Fruit fly (Drosophila melanogaster): ENCODE results near the gene rg.

rg gene

DNA sequence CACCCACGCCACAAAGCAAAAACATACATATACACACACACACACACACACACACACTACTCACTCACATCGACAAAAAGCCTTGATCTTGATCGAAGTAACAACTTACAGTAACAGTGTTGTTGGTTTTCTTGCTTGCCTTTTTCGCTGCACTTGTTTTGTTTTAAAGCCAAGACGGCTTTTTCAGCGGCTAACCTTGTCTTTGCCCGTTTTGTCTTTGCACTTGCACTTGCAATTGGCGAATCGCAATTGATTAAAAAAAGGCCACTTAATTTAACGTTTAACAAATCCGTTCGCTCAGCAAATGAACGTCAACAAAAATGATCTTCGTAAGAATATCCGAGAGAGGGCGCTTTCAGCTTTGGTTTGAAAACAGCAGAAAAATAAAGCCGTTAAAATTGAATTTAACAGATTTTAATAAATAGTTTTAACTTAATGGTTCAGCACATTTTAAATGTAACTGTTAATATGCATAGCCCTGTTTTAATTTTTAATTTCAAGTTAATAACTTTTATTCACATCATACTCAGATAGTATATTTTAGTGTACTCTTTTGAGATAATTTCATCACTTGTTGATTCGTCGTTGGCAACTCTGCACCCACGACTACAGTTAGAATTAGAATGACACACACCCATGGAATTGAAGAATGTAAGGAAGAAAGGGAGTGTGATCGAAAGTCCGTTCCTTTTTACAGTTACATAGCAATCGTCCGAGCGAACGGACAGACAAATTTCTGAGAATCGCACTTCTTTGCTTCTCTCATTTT lies 21.8 kb upstream of the rg start:
- TF ChIP-seq Vsx2 (GFP tag; optimal IDR thresholded peaks at IDR 0.05; ENCODE audit: partially characterized antibody), result no peak
- TF ChIP-seq fru (GFP tag; optimal IDR thresholded peaks at IDR 0.05), result peak; percentile 75

DNA sequence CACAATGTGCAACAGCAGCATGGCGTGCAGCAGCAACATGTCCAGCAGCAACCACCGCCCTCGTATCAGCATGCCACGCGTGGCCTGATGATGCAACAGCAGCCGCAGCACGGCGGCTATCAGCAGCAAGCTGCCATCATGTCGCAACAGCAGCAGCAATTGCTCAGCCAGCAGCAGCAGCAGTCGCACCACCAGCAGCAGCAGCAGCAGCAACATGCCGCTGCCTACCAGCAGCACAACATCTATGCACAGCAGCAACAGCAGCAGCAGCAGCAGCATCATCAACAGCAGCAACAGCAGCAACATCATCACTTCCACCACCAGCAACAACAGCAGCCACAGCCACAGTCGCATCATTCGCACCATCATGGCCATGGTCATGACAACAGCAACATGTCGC lies 18.9 kb upstream of the rg start:
- peak; percentile 84 for TF ChIP-seq Dfd (GFP tag; optimal IDR thresholded peaks at IDR 0.05)
- TF ChIP-seq CG32264 (GFP tag; optimal IDR thresholded peaks at IDR 0.05), result no peak
- TF ChIP-seq Dif (GFP tag; optimal IDR thresholded peaks at IDR 0.05; ENCODE audit: partially characterized antibody), result no peak
- no peak for TF ChIP-seq lola (GFP tag; optimal IDR thresholded peaks at IDR 0.05)

DNA sequence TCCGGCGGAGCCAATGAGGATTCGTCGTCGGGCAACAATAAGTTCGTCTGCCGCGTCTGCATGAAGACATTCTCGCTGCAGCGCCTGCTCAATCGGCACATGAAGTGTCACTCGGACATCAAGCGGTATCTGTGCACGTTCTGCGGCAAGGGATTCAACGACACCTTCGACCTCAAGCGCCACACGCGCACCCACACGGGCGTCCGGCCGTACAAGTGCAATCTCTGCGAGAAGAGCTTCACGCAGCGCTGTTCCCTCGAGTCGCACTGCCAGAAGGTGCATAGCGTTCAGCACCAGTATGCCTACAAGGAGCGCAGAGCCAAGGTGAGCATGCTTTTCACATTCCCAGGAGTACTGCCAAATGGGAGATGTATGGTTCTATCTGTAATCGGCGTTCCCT lies 17.1 kb upstream of the rg start:
- no peak for TF ChIP-seq N (GFP tag; optimal IDR thresholded peaks at IDR 0.05)
- TF ChIP-seq Vsx2 (GFP tag; optimal IDR thresholded peaks at IDR 0.05; ENCODE audit: partially characterized antibody), result no peak
- no peak for TF ChIP-seq Hr78 (GFP tag; optimal IDR thresholded peaks at IDR 0.05)
- TF ChIP-seq dmrt93B (GFP tag; optimal IDR thresholded peaks at IDR 0.05), result no peak
- TF ChIP-seq psq (GFP tag; optimal IDR thresholded peaks at IDR 0.05), result no peak
- no peak for TF ChIP-seq fru (GFP tag; optimal IDR thresholded peaks at IDR 0.05)
- no peak for TF ChIP-seq CrebA (GFP tag; optimal IDR thresholded peaks at IDR 0.05; ENCODE audit: borderline replicate concordance)
- no peak for TF ChIP-seq CG9705 (GFP tag; optimal IDR thresholded peaks at IDR 0.05)
- TF ChIP-seq h (GFP tag; optimal IDR thresholded peaks at IDR 0.05), result no peak
- TF ChIP-seq Jra (GFP tag; optimal IDR thresholded peaks at IDR 0.05), result no peak
- no peak for TF ChIP-seq dl (GFP tag; optimal IDR thresholded peaks at IDR 0.05; ENCODE audit: insufficient read depth in 1 of 2, partially characterized antibody in 2 of 2)
- TF ChIP-seq tai (GFP tag; optimal IDR thresholded peaks at IDR 0.05), result no peak
- no peak for TF ChIP-seq Rel (GFP tag; optimal IDR thresholded peaks at IDR 0.05)
- TF ChIP-seq Rel (tag; optimal IDR thresholded peaks at IDR 0.05), result no peak
- no peak for TF ChIP-seq Hr83 (GFP tag; optimal IDR thresholded peaks at IDR 0.05; ENCODE audit: poor library complexity, severe bottlenecking)
- TF ChIP-seq dsf (GFP tag; optimal IDR thresholded peaks at IDR 0.05; ENCODE audit: borderline replicate concordance), result no peak
- TF ChIP-seq Myc (optimal IDR thresholded peaks at IDR 0.05), result no peak
- no peak for TF ChIP-seq usp (GFP tag; optimal IDR thresholded peaks at IDR 0.05)

DNA sequence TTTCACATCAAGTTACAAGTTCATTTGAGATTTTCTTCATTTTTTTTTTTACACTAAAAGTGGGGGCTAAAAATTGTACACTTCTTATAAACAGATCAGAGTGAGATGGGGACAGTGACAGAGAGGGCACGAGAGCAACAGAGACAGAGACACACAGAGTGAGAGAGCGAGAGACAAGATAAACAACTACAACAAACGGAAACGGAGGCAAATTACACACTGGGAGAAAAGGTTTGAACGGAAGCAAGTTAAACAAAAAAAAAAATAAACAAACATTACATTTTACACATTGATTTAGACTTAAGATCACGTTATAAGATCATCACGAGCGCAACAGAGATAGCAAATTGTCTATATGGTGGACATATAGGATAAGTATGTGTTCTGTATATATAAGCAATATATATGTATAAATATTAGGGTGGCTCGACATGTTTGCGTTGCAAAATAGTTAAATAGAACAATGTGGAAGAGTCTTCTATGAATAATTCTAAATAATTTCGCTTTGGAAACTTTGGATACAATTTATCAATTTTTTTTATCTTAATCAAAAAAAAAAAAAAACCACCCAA lies 9.6 kb upstream of the rg start:
- TF ChIP-seq foxo (GFP tag; optimal IDR thresholded peaks at IDR 0.05) (peak in 1 of 2 experiments; percentile 16), CrebA (GFP tag; optimal IDR thresholded peaks at IDR 0.05; ENCODE audit: borderline replicate concordance) (no peak), h (GFP tag; optimal IDR thresholded peaks at IDR 0.05) (peak; percentile 5), rgr (GFP tag; optimal IDR thresholded peaks at IDR 0.05) (peak; percentile 15)

DNA sequence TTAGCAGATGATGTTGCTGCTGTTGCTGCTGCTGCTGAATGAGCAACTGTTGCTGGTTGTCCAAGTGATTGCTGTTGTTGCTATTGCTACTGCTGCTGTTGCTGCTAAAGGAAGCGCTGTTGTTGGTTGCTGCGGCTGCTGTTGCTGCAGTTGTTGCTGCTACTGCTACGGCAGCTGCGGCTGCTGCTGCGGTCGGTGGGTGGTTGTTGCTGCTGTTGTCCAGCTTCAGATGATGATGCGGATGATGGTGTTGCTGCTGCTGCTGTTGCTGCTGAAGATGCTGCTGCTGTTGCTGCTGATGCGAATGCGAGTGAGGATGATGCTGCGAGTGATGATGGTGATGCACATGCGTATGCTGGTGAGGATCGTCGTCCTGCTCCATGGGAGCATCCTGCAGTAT lies 5.0 kb upstream of the rg start:
- TF ChIP-seq Dfd (GFP tag; optimal IDR thresholded peaks at IDR 0.05), result peak; percentile 95
- TF ChIP-seq brk (GFP tag; optimal IDR thresholded peaks at IDR 0.05), result no peak

DNA sequence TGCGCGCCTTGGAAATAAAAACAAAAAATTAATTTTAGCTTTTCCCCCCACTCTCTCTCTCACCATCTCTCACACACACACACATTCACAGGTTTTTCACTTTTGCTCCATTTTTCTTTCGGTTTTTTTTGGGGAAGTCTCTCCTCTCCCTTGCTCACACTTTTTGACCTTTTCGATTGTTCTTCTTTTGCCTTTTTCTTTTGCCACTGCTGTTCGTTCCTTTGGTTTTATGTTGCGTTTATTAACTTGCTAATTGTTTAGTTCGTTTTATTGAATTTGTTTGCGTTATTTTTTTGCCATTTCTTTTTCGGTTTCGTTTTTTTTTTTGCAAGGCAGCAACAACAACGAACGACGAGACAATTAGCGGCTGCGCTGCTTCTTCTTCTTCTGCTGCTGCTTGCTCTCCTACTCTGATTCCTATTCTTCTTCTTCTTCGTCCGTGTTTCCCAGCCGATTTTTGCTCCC lies 3.2 kb upstream of the rg start:
- TF ChIP-seq Sp1 (GFP tag; optimal IDR thresholded peaks at IDR 0.05) (peak; percentile 67), Dfd (GFP tag; optimal IDR thresholded peaks at IDR 0.05) (no peak), psq (GFP tag; optimal IDR thresholded peaks at IDR 0.05) (peak; percentile 57), fru (GFP tag; optimal IDR thresholded peaks at IDR 0.05) (no peak), Jra (GFP tag; optimal IDR thresholded peaks at IDR 0.05) (peak; percentile 11), Rel (GFP tag; optimal IDR thresholded peaks at IDR 0.05) (no peak), Rel (tag; optimal IDR thresholded peaks at IDR 0.05) (peak; percentile 31), jim (GFP tag; optimal IDR thresholded peaks at IDR 0.05) (peak; percentile 84)

Measured in whole organism, wandering third instar larva.